Comparison of ENCODE assay signal across 1 fruit fly cellular context in genomic region chr2L:2830341-2830800, dm6.
TF ChIP-seq lines count a peak whose summit lies in the region.

No protein-coding gene starts in this region.

TF ChIP-seq in whole organism, embryonic, 481 proteins besides CTCF, POLR2A, EP300 and RAD21 (continued from another document):
- TF ChIP-seq Sry-δ (GFP tag; optimal IDR thresholded peaks at IDR 0.05; lab: Kevin White, UChicago) (peak; percentile 8), bab2 (GFP tag; optimal IDR thresholded peaks at IDR 0.05; lab: Kevin White, UChicago) (peak; percentile 45), trh (GFP tag; optimal IDR thresholded peaks at IDR 0.05; lab: Kevin White, UChicago) (peak; percentile 73), CG14965 (GFP tag; optimal IDR thresholded peaks at IDR 0.05; lab: Kevin White, UChicago; ENCODE audit: borderline replicate concordance) (no peak), CG7839 (tag; optimal IDR thresholded peaks at IDR 0.05; lab: Kevin White, UChicago) (peak; percentile 94), CG2202 (tag; optimal IDR thresholded peaks at IDR 0.05; lab: Kevin White, UChicago) (peak; percentile 81), nerfin-1 (tag; optimal IDR thresholded peaks at IDR 0.05; lab: Kevin White, UChicago) (peak; percentile 87), CG3847 (GFP tag; IDR thresholded peaks at IDR 0.05; lab: Robert Waterston, UW) (peak; percentile 69), CG4424 (GFP tag; optimal IDR thresholded peaks at IDR 0.05; lab: Kevin White, UChicago) (peak; percentile 91), grau (tag; optimal IDR thresholded peaks at IDR 0.05; lab: Kevin White, UChicago) (peak; percentile 91), CG14860 (GFP tag; IDR thresholded peaks at IDR 0.05; lab: Robert Waterston, UW; ENCODE audit: partially characterized antibody) (no peak), otp (GFP tag; IDR thresholded peaks at IDR 0.05; lab: Robert Waterston, UW) (peak; percentile 74; the same call in 1 of the 3 replicates), scrt (GFP tag; optimal IDR thresholded peaks at IDR 0.05; lab: Kevin White, UChicago) (peak; percentile 78), dimm (GFP tag; IDR thresholded peaks at IDR 0.05; lab: Robert Waterston, UW) (no peak), Dip3 (GFP tag; optimal IDR thresholded peaks at IDR 0.05; lab: Kevin White, UChicago) (peak; percentile 21), ase (GFP tag; IDR thresholded peaks at IDR 0.05; lab: Robert Waterston, UW) (peak; percentile 64; the same call in 1 of the 3 replicates), Hsf (GFP tag; optimal IDR thresholded peaks at IDR 0.05; lab: Kevin White, UChicago) (peak; percentile 79), bigmax (GFP tag; optimal IDR thresholded peaks at IDR 0.05; lab: Kevin White, UChicago) (no peak), cad (GFP tag; optimal IDR thresholded peaks at IDR 0.05; lab: Kevin White, UChicago) (no peak), Spps (tag; optimal IDR thresholded peaks at IDR 0.05; lab: Kevin White, UChicago) (peak; percentile 90), chinmo (GFP tag; IDR thresholded peaks at IDR 0.05; lab: Robert Waterston, UW; ENCODE audit: partially characterized antibody) (no peak), hbn (GFP tag; IDR thresholded peaks at IDR 0.05; lab: Robert Waterston, UW; ENCODE audit: partially characterized antibody) (no peak), dmrt11E (tag; optimal IDR thresholded peaks at IDR 0.05; lab: Kevin White, UChicago) (peak; percentile 94), CG12769 (tag; optimal IDR thresholded peaks at IDR 0.05; lab: Kevin White, UChicago) (peak; percentile 70), slp2 (GFP tag; optimal IDR thresholded peaks at IDR 0.05; lab: Kevin White, UChicago) (peak; percentile 29), CG18476 (GFP tag; optimal IDR thresholded peaks at IDR 0.05; lab: Kevin White, UChicago) (peak; percentile 86), ftz-f1 (GFP tag; optimal IDR thresholded peaks at IDR 0.05; lab: Kevin White, UChicago) (no peak), vvl (GFP tag; IDR thresholded peaks at IDR 0.05; lab: Robert Waterston, UW) (peak; percentile 37; the same call in 1 of the 2 replicates), CG4282 (GFP tag; optimal IDR thresholded peaks at IDR 0.05; lab: Kevin White, UChicago) (no peak), pho (GFP tag; optimal IDR thresholded peaks at IDR 0.05; lab: Kevin White, UChicago) (peak; percentile 58), br (optimal IDR thresholded peaks at IDR 0.05; lab: Kevin White, UChicago) (no peak), al (GFP tag; IDR thresholded peaks at IDR 0.05; lab: Robert Waterston, UW) (peak; percentile 73), az2 (GFP tag; optimal IDR thresholded peaks at IDR 0.05; lab: Kevin White, UChicago) (peak; percentile 89), CG2889 (GFP tag; IDR thresholded peaks at IDR 0.05; lab: Robert Waterston, UW) (no peak), Hmr (GFP tag; optimal IDR thresholded peaks at IDR 0.05; lab: Kevin White, UChicago) (peak; percentile 87)
TF ChIP-seq in whole organism, embryonic: peak in this region for 341.
